Fruit fly (Drosophila melanogaster) S2 (cell line): Measurements from ENCODE around the gene CG13086.

Source experiments
- CG8478 ChIP-seq: fragments of >200 bp; optimal IDR thresholded peaks from 2 replicates; lab custom pipeline; 2018
- CTCF ChIP-seq, 2 experiments: fragments of >200 bp; optimal IDR thresholded peaks; 2 replicates each; lab custom pipeline; 2018

CG13086 gene

dm6 chr2L:19339023-19339422 lies 25.2 kb upstream of the CG13086 start:
- no peak for TF ChIP-seq CTCF (optimal IDR thresholded peaks at IDR 0.05; lab: Kevin White, UChicago)
- no peak for TF ChIP-seq CG8478 (lab: Kevin White, UChicago)

dm6 chr2L:19341074-19341806 lies 22.9 kb upstream of the CG13086 start:
- TF ChIP-seq CTCF (optimal IDR thresholded peaks at IDR 0.05; lab: Kevin White, UChicago) (no peak), CG8478 (lab: Kevin White, UChicago) (no peak)

dm6 chr2L:19342018-19342417 lies 22.2 kb upstream of the CG13086 start:
- no peak for TF ChIP-seq CTCF (optimal IDR thresholded peaks at IDR 0.05; lab: Kevin White, UChicago)
- no peak for TF ChIP-seq CG8478 (lab: Kevin White, UChicago)

- TF ChIP-seq CTCF (optimal IDR thresholded peaks at IDR 0.05; lab: Kevin White, UChicago): no peak
- no peak for TF ChIP-seq CG8478 (lab: Kevin White, UChicago)
These were observed 21.4 kb upstream of the CG13086 start for dm6 chr2L:19342767-19343166.

- no peak for TF ChIP-seq CTCF (optimal IDR thresholded peaks at IDR 0.05; lab: Kevin White, UChicago)
- TF ChIP-seq CG8478 (lab: Kevin White, UChicago): no peak
These were observed 6.1 kb upstream of the CG13086 start for dm6 chr2L:19358017-19358471.

- TF ChIP-seq CG8478 (lab: Kevin White, UChicago) (no peak), CTCF (optimal IDR thresholded peaks at IDR 0.05; lab: Kevin White, UChicago) (no peak)
These were observed 4.3 kb upstream of the CG13086 start for dm6 chr2L:19359802-19360429.

dm6 chr2L:19361632-19362142 lies 2.5 kb upstream of the CG13086 start:
- TF ChIP-seq CTCF (optimal IDR thresholded peaks at IDR 0.05; lab: Kevin White, UChicago) (no peak), CG8478 (lab: Kevin White, UChicago) (no peak)

- no peak for TF ChIP-seq CTCF (optimal IDR thresholded peaks at IDR 0.05; lab: Kevin White, UChicago)
- no peak for TF ChIP-seq CG8478 (lab: Kevin White, UChicago)
These were observed 1.3 kb upstream of the CG13086 start, which contains the start of gene dnt for dm6 chr2L:19362734-19363363. TSS of gene dnt (minus strand) at chr2L:19363227.

dm6 chr2L:19363530-19363929 lies 645 bp upstream of the CG13086 start:
- peak; percentile 88 to 92 for TF ChIP-seq CTCF (optimal IDR thresholded peaks at IDR 0.05; lab: Kevin White, UChicago)
- no peak for TF ChIP-seq CG8478 (lab: Kevin White, UChicago)

dm6 chr2L:19364622-19365021 lies 447 bp downstream of the CG13086 start:
- TF ChIP-seq CTCF (optimal IDR thresholded peaks at IDR 0.05; lab: Kevin White, UChicago): no peak
- TF ChIP-seq CG8478 (lab: Kevin White, UChicago): no peak

dm6 chr2L:19366301-19366700 lies 2.1 kb downstream of the CG13086 start:
- TF ChIP-seq CTCF (optimal IDR thresholded peaks at IDR 0.05; lab: Kevin White, UChicago) (no peak), CG8478 (lab: Kevin White, UChicago) (no peak)

- TF ChIP-seq CTCF (optimal IDR thresholded peaks at IDR 0.05; lab: Kevin White, UChicago) (no peak), CG8478 (lab: Kevin White, UChicago) (no peak)
These were observed 2.6 kb downstream of the CG13086 start for dm6 chr2L:19366730-19367129.

- TF ChIP-seq CG8478 (lab: Kevin White, UChicago) (no peak), CTCF (optimal IDR thresholded peaks at IDR 0.05; lab: Kevin White, UChicago) (no peak)
These were observed 5.9 kb downstream of the CG13086 start, which contains the start of gene CG17349 for dm6 chr2L:19370046-19370445. TSS of gene CG17349 (plus strand) at chr2L:19370445.

- TF ChIP-seq CG8478 (lab: Kevin White, UChicago): no peak
- TF ChIP-seq CTCF (optimal IDR thresholded peaks at IDR 0.05; lab: Kevin White, UChicago): no peak
These were observed 9.6 kb downstream of the CG13086 start for dm6 chr2L:19373809-19374208.

- no peak for TF ChIP-seq CTCF (optimal IDR thresholded peaks at IDR 0.05; lab: Kevin White, UChicago)
These were observed 12.0 kb downstream of the CG13086 start for dm6 chr2L:19376145-19376544.
